Fruit fly (Drosophila melanogaster): ENCODE data around the gene Mnat9.

Gene Mnat9

dm6 chr3R:31608438-31609188 lies 7.3 kb downstream of the Mnat9 start (continued):
- TF ChIP-seq CG15696 (tag; optimal IDR thresholded peaks at IDR 0.05) (no peak), caup (GFP tag; optimal IDR thresholded peaks at IDR 0.05; ENCODE audit: severe bottlenecking) (no peak), CG4424 (GFP tag; optimal IDR thresholded peaks at IDR 0.05) (no peak), Vsx1 (GFP tag; optimal IDR thresholded peaks at IDR 0.05) (no peak), Nf-YA (GFP tag; IDR thresholded peaks at IDR 0.05) (no peak), CG10979 (tag; optimal IDR thresholded peaks at IDR 0.05) (no peak), CG1832 (GFP tag; optimal IDR thresholded peaks at IDR 0.05) (peak; percentile 86), CG13287 (GFP tag; IDR thresholded peaks at IDR 0.05; ENCODE audit: partially characterized antibody) (no peak), HmgZ (tag; optimal IDR thresholded peaks at IDR 0.05) (peak; percentile 41), CG1792 (GFP tag; optimal IDR thresholded peaks at IDR 0.05) (no peak), en (GFP tag; optimal IDR thresholded peaks at IDR 0.05) (no peak), ewg (GFP tag; optimal IDR thresholded peaks at IDR 0.05) (no peak), E2f2 (GFP tag; IDR thresholded peaks at IDR 0.05) (no peak), CG30403 (GFP tag; optimal IDR thresholded peaks at IDR 0.05) (no peak), seq (GFP tag; IDR thresholded peaks at IDR 0.05) (no peak), CG9727 (GFP tag; optimal IDR thresholded peaks at IDR 0.05) (no peak), Bdp1 (GFP tag; optimal IDR thresholded peaks at IDR 0.05) (no peak), CG3065 (GFP tag; optimal IDR thresholded peaks at IDR 0.05) (no peak), sens-2 (GFP tag; IDR thresholded peaks at IDR 0.05) (no peak), CG2712 (tag; optimal IDR thresholded peaks at IDR 0.05) (no peak), toy (GFP tag; IDR thresholded peaks at IDR 0.05) (no peak), row (GFP tag; IDR thresholded peaks at IDR 0.05) (no peak), ara (GFP tag; IDR thresholded peaks at IDR 0.05) (no peak), CG10267 (tag; optimal IDR thresholded peaks at IDR 0.05) (no peak), Dfd (GFP tag; optimal IDR thresholded peaks at IDR 0.05) (no peak), Dip3 (GFP tag; optimal IDR thresholded peaks at IDR 0.05) (no peak), fd96Cb (tag; optimal IDR thresholded peaks at IDR 0.05) (no peak), sisA (GFP tag; IDR thresholded peaks at IDR 0.05) (no peak), CG42726 (GFP tag; IDR thresholded peaks at IDR 0.05; ENCODE audit: partially characterized antibody) (no peak), sug (tag; optimal IDR thresholded peaks at IDR 0.05) (peak; percentile 30), zen (tag; optimal IDR thresholded peaks at IDR 0.05) (no peak), Adf1 (GFP tag; IDR thresholded peaks at IDR 0.05) (no peak), CG10209 (GFP tag; optimal IDR thresholded peaks at IDR 0.05) (no peak), hkb (optimal IDR thresholded peaks at IDR 0.05) (no peak), hkb (GFP tag; IDR thresholded peaks at IDR 0.05) (no peak), Hr39 (optimal IDR thresholded peaks at IDR 0.05) (no peak), nmo (GFP tag; optimal IDR thresholded peaks at IDR 0.05) (peak; percentile 13), slp2 (GFP tag; optimal IDR thresholded peaks at IDR 0.05) (no peak), salm (tag; optimal IDR thresholded peaks at IDR 0.05) (no peak), CG31365 (tag; optimal IDR thresholded peaks at IDR 0.05) (no peak), Fer2 (tag; optimal IDR thresholded peaks at IDR 0.05) (no peak), lov (optimal IDR thresholded peaks at IDR 0.05) (no peak), lov (GFP tag; IDR thresholded peaks at IDR 0.05) (no peak), CG2202 (tag; optimal IDR thresholded peaks at IDR 0.05) (no peak), CG6689 (GFP tag; IDR thresholded peaks at IDR 0.05) (no peak), ham (GFP tag; IDR thresholded peaks at IDR 0.05) (no peak), Bteb2 (GFP tag; optimal IDR thresholded peaks at IDR 0.05) (no peak), Sox100B (GFP tag; optimal IDR thresholded peaks at IDR 0.05) (no peak), Neu2 (GFP tag; optimal IDR thresholded peaks at IDR 0.05; ENCODE audit: borderline replicate concordance) (no peak), CG2129 (GFP tag; IDR thresholded peaks at IDR 0.05; ENCODE audit: partially characterized antibody) (no peak), Optix (GFP tag; IDR thresholded peaks at IDR 0.05) (no peak)

Measured in whole organism, embryonic.